Fruit fly (Drosophila melanogaster) whole organism, embryonic: ENCODE data around the gene CG13385.

Experiments used
- BEAF-32 ChIP-seq: fragments of 200-800 bp; sonication (Bioruptor generic); optimal IDR thresholded peaks from 3 replicates; lab custom pipeline; 2017; ENCODE audit warnings: missing biosample characterization, missing genetic modification characterization, mild to moderate bottlenecking, moderate library complexity, missing genetic modification reagents
- Bgb ChIP-seq: fragments of 200-800 bp; sonication (Bioruptor generic); IDR thresholded peaks from 2 replicates; pipeline ENCODE4 v1.3.6; 2022; ENCODE audit warnings: missing biosample characterization, missing genetic modification characterization; ENCODE audit not compliant: partially characterized antibody
- CG11093 ChIP-seq: fragments of 200-800 bp; sonication (Bioruptor generic); IDR thresholded peaks from 3 replicates; pipeline ENCODE4 v1.3.6; 2022; ENCODE audit warnings: missing biosample characterization, missing genetic modification characterization
- CG11723 ChIP-seq: fragments of 200-800 bp; sonication (Bioruptor generic); optimal IDR thresholded peaks from 2 replicates; lab custom pipeline; 2017; ENCODE audit warnings: missing biosample characterization, mild to moderate bottlenecking, missing genetic modification characterization
- CG12219 ChIP-seq: fragments of 200-800 bp; sonication (Bioruptor generic); optimal IDR thresholded peaks from 3 replicates; lab custom pipeline; 2018; ENCODE audit warnings: missing biosample characterization, mild to moderate bottlenecking, missing genetic modification characterization
- CG13287 ChIP-seq: fragments of 200-800 bp; sonication (Bioruptor generic); IDR thresholded peaks from 2 replicates; pipeline ENCODE4 v1.3.6; 2022; ENCODE audit warnings: missing biosample characterization, missing genetic modification characterization; ENCODE audit not compliant: partially characterized antibody
- CG13624 ChIP-seq: fragments of 200-800 bp; sonication (Bioruptor generic); optimal IDR thresholded peaks from 2 replicates; lab custom pipeline; 2016; ENCODE audit warnings: missing biosample characterization, missing genetic modification characterization
- CG15514 ChIP-seq: fragments of 200-800 bp; sonication (Bioruptor generic); optimal IDR thresholded peaks from 3 replicates; lab custom pipeline; 2017; ENCODE audit warnings: missing biosample characterization, missing genetic modification characterization, mild to moderate bottlenecking, moderate library complexity, missing genetic modification reagents
- CG15601 ChIP-seq: fragments of 200-800 bp; sonication (Bioruptor generic); optimal IDR thresholded peaks from 3 replicates; lab custom pipeline; 2019; ENCODE audit warnings: missing biosample characterization, mild to moderate bottlenecking, missing genetic modification characterization, moderate library complexity
- CG18619 ChIP-seq: fragments of 200-800 bp; sonication (Bioruptor generic); optimal IDR thresholded peaks from 3 replicates; lab custom pipeline; 2017; ENCODE audit warnings: missing biosample characterization, mild to moderate bottlenecking, missing genetic modification characterization
- CG18764 ChIP-seq: fragments of 200-800 bp; sonication (Bioruptor generic); optimal IDR thresholded peaks from 3 replicates; lab custom pipeline; 2016; ENCODE audit warnings: missing biosample characterization, missing genetic modification characterization
- CG2116 ChIP-seq: fragments of 200-800 bp; sonication (Bioruptor generic); optimal IDR thresholded peaks from 3 replicates; lab custom pipeline; 2018; ENCODE audit warnings: missing biosample characterization, mild to moderate bottlenecking, missing genetic modification characterization
- CG30020 ChIP-seq: fragments of 200-800 bp; optimal IDR thresholded peaks from 2 replicates; lab custom pipeline; 2019; ENCODE audit warnings: missing biosample characterization, mild to moderate bottlenecking, missing genetic modification characterization, moderate library complexity
- CG3065 ChIP-seq: fragments of 200-800 bp; sonication (Bioruptor generic); optimal IDR thresholded peaks from 2 replicates; lab custom pipeline; 2016; ENCODE audit warnings: missing biosample characterization, missing genetic modification characterization
- CG31441 ChIP-seq: fragments of 200-800 bp; sonication (Bioruptor generic); IDR thresholded peaks from 2 replicates; pipeline ENCODE4 v1.3.6; 2022; ENCODE audit warnings: missing biosample characterization, missing genetic modification characterization
- CG32767 ChIP-seq: fragments of 200-800 bp; sonication (Bioruptor generic); IDR thresholded peaks from 2 replicates; pipeline ENCODE4 v1.3.6; 2022; ENCODE audit warnings: missing biosample characterization, missing genetic modification characterization
- CG3281 ChIP-seq: fragments of 200-800 bp; sonication (Bioruptor generic); optimal IDR thresholded peaks from 3 replicates; lab custom pipeline; 2017; ENCODE audit warnings: missing biosample characterization, mild to moderate bottlenecking, missing genetic modification characterization
- CG34224 ChIP-seq: fragments of 200-800 bp; sonication (Bioruptor generic); IDR thresholded peaks from 3 replicates; pipeline ENCODE4 v1.3.6; 2022; ENCODE audit warnings: missing biosample characterization, missing genetic modification characterization; ENCODE audit not compliant: partially characterized antibody
- CG4424 ChIP-seq: fragments of 200-800 bp; sonication (Bioruptor generic); optimal IDR thresholded peaks from 3 replicates; lab custom pipeline; 2016; ENCODE audit warnings: missing biosample characterization, missing genetic modification characterization
- CG6254 ChIP-seq: fragments of 200-800 bp; sonication (Bioruptor generic); optimal IDR thresholded peaks from 3 replicates; lab custom pipeline; 2017; ENCODE audit warnings: mild to moderate bottlenecking, missing biosample characterization, missing genetic modification reagents, missing genetic modification characterization
- CG7987 ChIP-seq: fragments of 200-800 bp; sonication (Bioruptor generic); optimal IDR thresholded peaks from 2 replicates; lab custom pipeline; 2018; ENCODE audit warnings: missing biosample characterization, mild to moderate bottlenecking, missing genetic modification characterization, moderate library complexity
- CG9437 ChIP-seq: fragments of 200-800 bp; sonication (Bioruptor generic); optimal IDR thresholded peaks from 2 replicates; lab custom pipeline; 2018; ENCODE audit warnings: missing biosample characterization, mild to moderate bottlenecking, missing genetic modification characterization
- D ChIP-seq, 2 experiments: fragments of 200-800 bp in 1 of 2; fragments of >200 bp in 1 of 2; sonication (Bioruptor generic) in 1 of 2; optimal IDR thresholded peaks; 2 replicates in 1 of 2; 3 replicates in 1 of 2; lab custom pipeline; 2017; ENCODE audit warnings: mild to moderate bottlenecking in 1 of 2, missing biosample characterization in 1 of 2, missing genetic modification characterization in 1 of 2, missing genetic modification reagents in 1 of 2
- D19A ChIP-seq: fragments of 200-800 bp; optimal IDR thresholded peaks from 3 replicates; lab custom pipeline; 2019; ENCODE audit warnings: missing biosample characterization, mild to moderate bottlenecking, missing genetic modification characterization, moderate library complexity
- Dip2 ChIP-seq: fragments of 200-800 bp; sonication (Bioruptor generic); IDR thresholded peaks from 2 replicates; pipeline ENCODE4 v1.3.6; 2022; ENCODE audit warnings: missing biosample characterization, missing genetic modification characterization
- Dll ChIP-seq: fragments of 200-800 bp; sonication (Bioruptor generic); IDR thresholded peaks from 4 replicates; pipeline ENCODE4 v1.3.6; 2022; ENCODE audit warnings: missing biosample characterization, missing genetic modification characterization; ENCODE audit not compliant: partially characterized antibody
- E2f2 ChIP-seq: fragments of 200-800 bp; sonication (Bioruptor generic); IDR thresholded peaks from 2 replicates; pipeline ENCODE4 v1.3.6; 2022; ENCODE audit warnings: missing biosample characterization, missing genetic modification characterization
- HHEX ChIP-seq: fragments of 200-800 bp; sonication (Bioruptor generic); optimal IDR thresholded peaks from 3 replicates; lab custom pipeline; 2017; ENCODE audit warnings: missing biosample characterization, mild to moderate bottlenecking, missing genetic modification characterization, missing genetic modification reagents
- Hr3 ChIP-seq: fragments of 200-800 bp; sonication (Bioruptor generic); optimal IDR thresholded peaks from 3 replicates; lab custom pipeline; 2016; ENCODE audit warnings: missing biosample characterization, missing genetic modification characterization
- NC2α ChIP-seq: fragments of 200-800 bp; sonication (Bioruptor generic); optimal IDR thresholded peaks from 2 replicates; lab custom pipeline; 2016; ENCODE audit warnings: missing biosample characterization, missing genetic modification characterization
- Pdp1 ChIP-seq, 2 experiments: fragments of 200-800 bp; sonication (Bioruptor generic); optimal IDR thresholded peaks; 3 replicates each; lab custom pipeline; 2016; ENCODE audit warnings: missing biosample characterization in 2 of 2, missing genetic modification characterization in 2 of 2, mild to moderate bottlenecking in 1 of 2, moderate library complexity in 1 of 2
- corto ChIP-seq: fragments of 200-800 bp; sonication (Bioruptor generic); optimal IDR thresholded peaks from 2 replicates; lab custom pipeline; 2016; ENCODE audit warnings: missing biosample characterization, mild to moderate bottlenecking, missing genetic modification characterization, moderate library complexity
- crp ChIP-seq, 2 experiments: fragments of 200-800 bp; sonication (Bioruptor generic); optimal IDR thresholded peaks; 2 replicates in 1 of 2; 3 replicates in 1 of 2; lab custom pipeline; 2017; ENCODE audit warnings: missing biosample characterization in 2 of 2, missing genetic modification characterization in 2 of 2, mild to moderate bottlenecking in 1 of 2, moderate library complexity in 1 of 2
- danr ChIP-seq: fragments of 200-800 bp; sonication (Bioruptor generic); IDR thresholded peaks from 2 replicates; pipeline ENCODE4 v1.3.6; 2022; ENCODE audit warnings: missing biosample characterization, missing genetic modification characterization
- dpn ChIP-seq, 2 experiments: fragments of 200-800 bp; sonication (Bioruptor generic); optimal IDR thresholded peaks; 3 replicates each; lab custom pipeline; 2016; ENCODE audit warnings: missing biosample characterization in 2 of 2, missing genetic modification characterization in 2 of 2
- esg ChIP-seq: fragments of 200-800 bp; sonication (Bioruptor generic); conservative IDR thresholded peaks from 2 replicates; pipeline ENCODE4 v1.3.6; 2022; ENCODE audit warnings: missing biosample characterization, missing genetic modification characterization
- ftz-f1 ChIP-seq: fragments of 200-800 bp; sonication (Bioruptor generic); optimal IDR thresholded peaks from 2 replicates; lab custom pipeline; 2016; ENCODE audit warnings: missing biosample characterization, missing genetic modification characterization
- lola ChIP-seq, 3 experiments: fragments of >200 bp in 2 of 3; fragments of 200-800 bp in 1 of 3; sonication (Bioruptor generic) in 1 of 3; optimal IDR thresholded peaks; 2 replicates each; lab custom pipeline; 2017 to 2019; ENCODE audit warnings: missing biosample characterization in 3 of 3, missing genetic modification characterization in 3 of 3, mild to moderate bottlenecking in 1 of 3, moderate library complexity in 1 of 3
- mam ChIP-seq: fragments of 200-800 bp; sonication (Bioruptor generic); optimal IDR thresholded peaks from 3 replicates; lab custom pipeline; 2016; ENCODE audit warnings: missing biosample characterization, missing genetic modification characterization
- nerfin-2 ChIP-seq: fragments of 200-800 bp; sonication (Bioruptor generic); IDR thresholded peaks from 2 replicates; pipeline ENCODE4 v1.3.6; 2022; ENCODE audit warnings: missing biosample characterization, missing genetic modification characterization; ENCODE audit not compliant: partially characterized antibody
- nmo ChIP-seq: fragments of 200-800 bp; sonication (Bioruptor generic); optimal IDR thresholded peaks from 2 replicates; lab custom pipeline; 2018; ENCODE audit warnings: missing biosample characterization, mild to moderate bottlenecking, missing genetic modification characterization, moderate library complexity
- pros ChIP-seq: fragments of 200-800 bp; sonication (Bioruptor generic); optimal IDR thresholded peaks from 3 replicates; lab custom pipeline; 2019; ENCODE audit warnings: missing biosample characterization, mild to moderate bottlenecking, missing genetic modification characterization, moderate library complexity
- pum ChIP-seq: fragments of 200-800 bp; sonication (Bioruptor generic); optimal IDR thresholded peaks from 2 replicates; lab custom pipeline; 2016; ENCODE audit warnings: missing biosample characterization, missing genetic modification characterization
- row ChIP-seq: fragments of 200-800 bp; sonication (Bioruptor generic); IDR thresholded peaks from 3 replicates; pipeline ENCODE4 v1.3.6; 2022; ENCODE audit warnings: missing biosample characterization, missing genetic modification characterization
- shn ChIP-seq: fragments of 200-800 bp; sonication (Bioruptor generic); optimal IDR thresholded peaks from 3 replicates; lab custom pipeline; 2016; ENCODE audit warnings: missing biosample characterization, missing genetic modification characterization
- stwl ChIP-seq: fragments of 200-800 bp; sonication (Bioruptor generic); optimal IDR thresholded peaks from 3 replicates; lab custom pipeline; 2018; ENCODE audit warnings: missing biosample characterization, mild to moderate bottlenecking, missing genetic modification characterization, moderate library complexity
- tin ChIP-seq: fragments of 200-800 bp; sonication (Bioruptor generic); optimal IDR thresholded peaks from 3 replicates; lab custom pipeline; 2016; ENCODE audit warnings: missing biosample characterization, missing genetic modification characterization
- zfh1 ChIP-seq: fragments of 200-800 bp; sonication (Bioruptor generic); IDR thresholded peaks from 3 replicates; pipeline ENCODE4 v1.3.6; 2022; ENCODE audit warnings: missing biosample characterization, missing genetic modification characterization

CG13385 gene

DNA sequence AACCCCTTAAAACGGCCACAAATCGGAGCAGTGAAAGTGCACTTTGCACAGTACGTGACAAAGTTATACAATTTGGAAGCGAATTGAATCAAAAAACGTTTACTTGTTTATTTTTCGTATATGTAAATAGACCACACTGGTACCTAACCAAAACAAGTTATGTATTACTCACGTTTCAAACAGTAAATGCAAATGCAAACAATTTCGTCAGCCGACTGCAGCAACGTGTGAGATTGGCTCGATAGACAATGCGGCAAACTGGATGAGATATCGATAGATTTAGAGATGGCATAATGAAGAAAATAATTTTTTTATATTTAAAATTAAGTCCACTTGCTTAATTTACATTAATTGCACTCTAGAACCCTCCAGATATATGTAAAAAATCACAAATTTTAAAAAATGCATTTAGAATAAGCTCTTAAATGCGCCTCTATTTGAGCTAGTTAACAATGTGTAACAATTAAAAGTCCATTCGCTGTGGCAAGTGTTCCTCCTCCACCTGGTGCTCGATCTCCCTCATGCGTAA is 14.9 kb upstream of the CG13385 start, which contains the start of gene AlaRS (continued):
- no peak for TF ChIP-seq D (optimal IDR thresholded peaks at IDR 0.05; lab: Kevin White, UChicago)
- peak; percentile 19 for TF ChIP-seq D (GFP tag; optimal IDR thresholded peaks at IDR 0.05; lab: Kevin White, UChicago)
- TF ChIP-seq Bgb: peak; percentile 56
- TF ChIP-seq CG6254: peak; percentile 40
- TF ChIP-seq CG9437 (GFP tag; lab: Kevin White, UChicago): no peak
- peak; percentile 45 for TF ChIP-seq stwl (tag; lab: Kevin White, UChicago)
- peak; percentile 41 for TF ChIP-seq nmo (GFP tag; lab: Kevin White, UChicago)
- peak; percentile 20 for TF ChIP-seq CG13624 (GFP tag; lab: Kevin White, UChicago)
- TF ChIP-seq tin (GFP tag; lab: Kevin White, UChicago): peak; percentile 19
- peak; percentile 36; the same call in 1 of the 2 replicates for TF ChIP-seq nerfin-2
- TF ChIP-seq BEAF-32 (GFP tag; lab: Kevin White, UChicago): peak; percentile 70
- peak; percentile 3 for TF ChIP-seq CG12219 (GFP tag; lab: Kevin White, UChicago)
- peak; percentile 16; the same call in 1 of the 3 replicates for TF ChIP-seq zfh1 (GFP tag; lab: Robert Waterston, UW)
- peak; percentile 15 for TF ChIP-seq HHEX (GFP tag; lab: Kevin White, UChicago)
- no peak for TF ChIP-seq CG3065 (GFP tag; lab: Kevin White, UChicago)
- peak; percentile 18; the same call in 1 of the 2 replicates for TF ChIP-seq esg (GFP tag; lab: Robert Waterston, UW)
- TF ChIP-seq Dip2 (GFP tag; lab: Robert Waterston, UW): no peak
- TF ChIP-seq CG31441 (GFP tag; lab: Robert Waterston, UW): peak; percentile 49; the same call in 1 of the 2 replicates
- TF ChIP-seq danr: no peak
- peak in 1 of 2 experiments; percentile 4 for TF ChIP-seq crp (GFP tag; optimal IDR thresholded peaks at IDR 0.05; lab: Kevin White, UChicago)
- peak; percentile 84 for TF ChIP-seq CG15514 (GFP tag; lab: Kevin White, UChicago)
- TF ChIP-seq mam: peak; percentile 25
- TF ChIP-seq CG11723 (GFP tag; lab: Kevin White, UChicago): peak; percentile 22
- no peak for TF ChIP-seq pros
- TF ChIP-seq CG18619 (GFP tag; lab: Kevin White, UChicago): no peak
- peak; percentile 49 for TF ChIP-seq CG3281 (GFP tag; lab: Kevin White, UChicago)
- peak; percentile 54 for TF ChIP-seq CG30020 (tag; lab: Kevin White, UChicago)
- peak; percentile 24 for TF ChIP-seq Hr3 (GFP tag; lab: Kevin White, UChicago)
- TF ChIP-seq CG11093 (GFP tag; lab: Robert Waterston, UW): no peak
- peak; percentile 61 for TF ChIP-seq CG34224 (GFP tag; lab: Robert Waterston, UW)
- peak; percentile 50 for TF ChIP-seq corto (GFP tag; lab: Kevin White, UChicago)
- TF ChIP-seq CG15601 (tag; lab: Kevin White, UChicago): peak; percentile 16
- peak in 1 of 3 experiments; percentile 29 for TF ChIP-seq lola (GFP tag; optimal IDR thresholded peaks at IDR 0.05; lab: Kevin White, UChicago)
- TF ChIP-seq shn (GFP tag; lab: Kevin White, UChicago): no peak
- no peak for TF ChIP-seq CG32767
- no peak for TF ChIP-seq NC2α (GFP tag; lab: Kevin White, UChicago)
- peak; percentile 79 for TF ChIP-seq Dll (GFP tag; lab: Robert Waterston, UW)
- TF ChIP-seq Pdp1 (GFP tag; optimal IDR thresholded peaks at IDR 0.05; lab: Kevin White, UChicago): peak in 1 of 2 experiments; percentile 60
- TF ChIP-seq E2f2: peak; percentile 53; the same call in 1 of the 2 replicates
- TF ChIP-seq CG7987 (GFP tag; lab: Kevin White, UChicago): no peak
- no peak for TF ChIP-seq ftz-f1 (GFP tag; lab: Kevin White, UChicago)
- TF ChIP-seq CG18764 (GFP tag; lab: Kevin White, UChicago): peak; percentile 7
- peak; percentile 8 to 26 for TF ChIP-seq dpn (GFP tag; optimal IDR thresholded peaks at IDR 0.05; lab: Kevin White, UChicago)
- peak; percentile 22 for TF ChIP-seq CG4424 (GFP tag; lab: Kevin White, UChicago)
- TF ChIP-seq row (GFP tag; lab: Robert Waterston, UW): peak; percentile 79
- TF ChIP-seq pum (GFP tag; lab: Kevin White, UChicago): peak; percentile 26
- peak; percentile 83 for TF ChIP-seq CG13287 (GFP tag; lab: Robert Waterston, UW)
- peak; percentile 19 for TF ChIP-seq D19A (tag; lab: Kevin White, UChicago)
- peak; percentile 81 for TF ChIP-seq CG2116 (GFP tag; lab: Kevin White, UChicago)
